Fruit fly (Drosophila melanogaster): ENCODE results near the gene Pvf3.

Gene Pvf3

dm6 chr2L:7117552-7118144 lies 39.8 kb downstream of the Pvf3 start (continued):
- TF ChIP-seq Eip93F (GFP tag; optimal IDR thresholded peaks at IDR 0.05) (no peak), eg (GFP tag; IDR thresholded peaks at IDR 0.05) (0 out of 3 replicates have a peak, but pooled peaks have one; percentile 16), Eip78C (GFP tag) (peak; percentile 66), CG9139 (GFP tag; optimal IDR thresholded peaks at IDR 0.05) (no peak), Ets21C (GFP tag; optimal IDR thresholded peaks at IDR 0.05) (no peak), CG7368 (GFP tag; optimal IDR thresholded peaks at IDR 0.05) (no peak), pdm3 (GFP tag; optimal IDR thresholded peaks at IDR 0.05) (no peak), CG11294 (GFP tag; IDR thresholded peaks at IDR 0.05) (0 out of 2 replicates have a peak, but pooled peaks have one; percentile 11)

- TF ChIP-seq Eip93F (GFP tag; optimal IDR thresholded peaks at IDR 0.05), result no peak
- no peak for TF ChIP-seq CG4318 (GFP tag; optimal IDR thresholded peaks at IDR 0.05)
- no peak for TF ChIP-seq CG11902 (GFP tag; optimal IDR thresholded peaks at IDR 0.05)
- TF ChIP-seq OdsH (GFP tag; optimal IDR thresholded peaks at IDR 0.05), result no peak
- no peak for TF ChIP-seq acj6 (GFP tag; optimal IDR thresholded peaks at IDR 0.05)
- TF ChIP-seq CG6792 (GFP tag; optimal IDR thresholded peaks at IDR 0.05), result no peak
- TF ChIP-seq spab (GFP tag; optimal IDR thresholded peaks at IDR 0.05), result no peak
These were observed 43.3 kb downstream of the Pvf3 start for dm6 chr2L:7114159-7114558.

- TF ChIP-seq CG8632 (GFP tag; optimal IDR thresholded peaks at IDR 0.05) (no peak), Eip93F (GFP tag; optimal IDR thresholded peaks at IDR 0.05) (no peak), CG6854 (GFP tag; optimal IDR thresholded peaks at IDR 0.05) (no peak)
These were observed 47.2 kb downstream of the Pvf3 start for dm6 chr2L:7110318-7110717.

- TF ChIP-seq esn (GFP tag; optimal IDR thresholded peaks at IDR 0.05) (peak; percentile 2), CG16779 (tag; optimal IDR thresholded peaks at IDR 0.05) (no peak), Met (GFP tag; optimal IDR thresholded peaks at IDR 0.05) (peak; percentile 12), Hr4 (GFP tag; optimal IDR thresholded peaks at IDR 0.05) (peak; percentile 13), Eip78C (GFP tag) (peak; percentile 67), CG31627 (GFP tag; optimal IDR thresholded peaks at IDR 0.05) (no peak), CG3919 (GFP tag; optimal IDR thresholded peaks at IDR 0.05) (peak; percentile 10), salr (GFP tag; optimal IDR thresholded peaks at IDR 0.05) (no peak), CG32006 (GFP tag; optimal IDR thresholded peaks at IDR 0.05) (peak; percentile 46), Ets96B (tag; optimal IDR thresholded peaks at IDR 0.05) (peak; percentile 5), dsx (GFP tag; optimal IDR thresholded peaks at IDR 0.05; ENCODE audit: poor library complexity, severe bottlenecking) (no peak), pdm3 (GFP tag; optimal IDR thresholded peaks at IDR 0.05) (peak; percentile 10), Sox14 (GFP tag; optimal IDR thresholded peaks at IDR 0.05) (no peak), fkh (GFP tag; optimal IDR thresholded peaks at IDR 0.05) (no peak), svp (GFP tag) (peak; percentile 69), cyc (GFP tag; optimal IDR thresholded peaks at IDR 0.05) (no peak), topi (GFP tag; optimal IDR thresholded peaks at IDR 0.05) (peak; percentile 18), CG3032 (tag; optimal IDR thresholded peaks at IDR 0.05) (no peak), CG34406 (GFP tag; optimal IDR thresholded peaks at IDR 0.05) (peak; percentile 4), CG9139 (GFP tag; optimal IDR thresholded peaks at IDR 0.05) (no peak), CG8119 (GFP tag; IDR thresholded peaks at IDR 0.05) (peak; percentile 53; the same call in 2 of the 3 replicates), OdsH (GFP tag; optimal IDR thresholded peaks at IDR 0.05) (peak; percentile 18), CG10669 (GFP tag; optimal IDR thresholded peaks at IDR 0.05) (no peak), lz (GFP tag; optimal IDR thresholded peaks at IDR 0.05) (no peak), Eip75B (GFP tag; optimal IDR thresholded peaks at IDR 0.05) (no peak), Hr38 (GFP tag; optimal IDR thresholded peaks at IDR 0.05) (no peak)
These were observed 49.6 kb downstream of the Pvf3 start for dm6 chr2L:7107890-7108289.
